Fruit fly (Drosophila melanogaster) whole organism, embryonic: ENCODE data around the gene CG34429.

Experiments
- CG17385 ChIP-seq: fragments of 200-800 bp; sonication (Bioruptor generic); optimal IDR thresholded peaks from 3 replicates; lab custom pipeline; 2018; ENCODE audit warnings: missing biosample characterization, mild to moderate bottlenecking, missing genetic modification characterization
- CG3726 ChIP-seq: fragments of 200-800 bp; sonication (Bioruptor generic); IDR thresholded peaks from 3 replicates; pipeline ENCODE4, ENCODE4 v1.3.6; 2022; ENCODE audit warnings: missing biosample characterization, missing genetic modification characterization
- CG6689 ChIP-seq: fragments of 200-800 bp; sonication (Bioruptor generic); IDR thresholded peaks from 2 replicates; pipeline ENCODE4 v1.3.6; 2022; ENCODE audit warnings: missing biosample characterization, missing genetic modification characterization
- CG9817 ChIP-seq: fragments of 200-800 bp; sonication (Bioruptor generic); optimal IDR thresholded peaks from 2 replicates; lab custom pipeline; 2018; ENCODE audit warnings: missing biosample characterization, mild to moderate bottlenecking, missing genetic modification characterization, moderate library complexity
- Chrac-16 ChIP-seq: fragments of 200-800 bp; sonication (Bioruptor generic); optimal IDR thresholded peaks from 3 replicates; lab custom pipeline; 2016; ENCODE audit warnings: missing biosample characterization, missing genetic modification characterization
- CoRest ChIP-seq: fragments of 200-800 bp; sonication (Bioruptor generic); optimal IDR thresholded peaks from 3 replicates; lab custom pipeline; 2018; ENCODE audit warnings: missing biosample characterization, mild to moderate bottlenecking, missing genetic modification characterization, moderate library complexity
- PHDP ChIP-seq: fragments of 200-800 bp; sonication (Bioruptor generic); optimal IDR thresholded peaks from 3 replicates; lab custom pipeline; 2018; ENCODE audit warnings: missing biosample characterization, mild to moderate bottlenecking, missing genetic modification characterization, moderate library complexity
- br ChIP-seq: fragments of >200 bp; optimal IDR thresholded peaks from 2 replicates; lab custom pipeline; 2017
- dmrt11E ChIP-seq: fragments of 200-800 bp; sonication (Bioruptor generic); optimal IDR thresholded peaks from 3 replicates; lab custom pipeline; 2018; ENCODE audit warnings: missing biosample characterization, mild to moderate bottlenecking, missing genetic modification characterization, moderate library complexity
- fu2 ChIP-seq: fragments of 200-800 bp; sonication (Bioruptor generic); optimal IDR thresholded peaks from 2 replicates; lab custom pipeline; 2016; ENCODE audit warnings: missing biosample characterization, missing genetic modification characterization
- nerfin-1 ChIP-seq: fragments of 200-800 bp; sonication (Bioruptor generic); optimal IDR thresholded peaks from 3 replicates; lab custom pipeline; 2019; ENCODE audit warnings: missing biosample characterization, mild to moderate bottlenecking, missing genetic modification characterization, moderate library complexity
- pb ChIP-seq: fragments of 200-800 bp; sonication (Bioruptor generic); optimal IDR thresholded peaks from 3 replicates; lab custom pipeline; 2016; ENCODE audit warnings: missing biosample characterization, missing genetic modification characterization

dm6 chr3L:13107307-13107938 lies 44.6 kb downstream of the CG34429 start:
- TF ChIP-seq nerfin-1 (tag; lab: Kevin White, UChicago) (no peak), CoRest (tag; lab: Kevin White, UChicago) (no peak), CG9817 (tag; lab: Kevin White, UChicago) (no peak), pb (no peak), CG6689 (GFP tag; lab: Robert Waterston, UW) (no peak), dmrt11E (tag; lab: Kevin White, UChicago) (no peak), Chrac-16 (no peak), CG3726 (GFP tag; lab: Robert Waterston, UW) (no peak), CG17385 (GFP tag; lab: Kevin White, UChicago) (no peak), PHDP (no peak), fu2 (no peak), br (lab: Kevin White, UChicago) (no peak)
